Worm (Caenorhabditis elegans) whole organism, late embryonic: ENCODE data around the gene T05A7.11.

Experiments
- C38D4.7 ChIP-seq: fragments of 200-800 bp; sonication (Bioruptor generic); optimal IDR thresholded peaks from 2 replicates; lab custom pipeline; 2018; ENCODE audit warnings: mild to moderate bottlenecking, missing genetic modification characterization, moderate library complexity, missing compliant biosample characterization
- F13H6.1 ChIP-seq: sonication (generic microtip); optimal IDR thresholded peaks from 2 replicates; lab custom pipeline; 2016; ENCODE audit warnings: missing genetic modification characterization, missing compliant biosample characterization
- K02D7.2 ChIP-seq: sonication (generic microtip); optimal IDR thresholded peaks from 2 replicates; lab custom pipeline; 2017; ENCODE audit warnings: mild to moderate bottlenecking, missing genetic modification characterization, missing compliant biosample characterization
- K09A11.1 ChIP-seq: sonication (generic microtip); optimal IDR thresholded peaks from 2 replicates; lab custom pipeline; 2017; ENCODE audit warnings: antibody characterized with exemption, mild to moderate bottlenecking, missing genetic modification characterization, missing compliant biosample characterization; ENCODE audit not compliant: insufficient read depth
- Y22D7AL.16 ChIP-seq: sonication (generic microtip); optimal IDR thresholded peaks from 2 replicates; lab custom pipeline; 2016; ENCODE audit warnings: missing genetic modification characterization, missing compliant biosample characterization
- ama-1 ChIP-seq: fragments of 150-350 bp; optimal IDR thresholded peaks from 2 replicates; lab custom pipeline; 2014
- ceh-14 ChIP-seq: sonication (generic microtip); optimal IDR thresholded peaks from 2 replicates; lab custom pipeline; 2016; ENCODE audit warnings: missing genotype, missing genetic modification characterization, missing compliant biosample characterization
- ceh-22 ChIP-seq: sonication (generic microtip); optimal IDR thresholded peaks from 2 replicates; lab custom pipeline; 2017; ENCODE audit warnings: missing biosample characterization, missing genetic modification characterization
- ceh-34 ChIP-seq: sonication (generic microtip); optimal IDR thresholded peaks from 2 replicates; lab custom pipeline; 2016; ENCODE audit warnings: mild to moderate bottlenecking, missing genetic modification characterization, missing compliant biosample characterization
- ceh-45 ChIP-seq: fragments of 200-800 bp; sonication (Bioruptor generic); IDR thresholded peaks from 2 replicates; pipeline ENCODE4 v1.3.6; 2022; ENCODE audit warnings: missing genetic modification reagents, missing genetic modification characterization, missing compliant biosample characterization
- ceh-6 ChIP-seq: fragments of 200-800 bp; sonication (Bioruptor generic); optimal IDR thresholded peaks from 2 replicates; lab custom pipeline; 2018; ENCODE audit warnings: mild to moderate bottlenecking, missing genetic modification characterization, missing compliant biosample characterization
- che-1 ChIP-seq: sonication (generic microtip); optimal IDR thresholded peaks from 2 replicates; lab custom pipeline; 2016; ENCODE audit warnings: mild to moderate bottlenecking, missing genetic modification characterization, missing compliant biosample characterization
- dve-1 ChIP-seq: sonication (generic microtip); optimal IDR thresholded peaks from 2 replicates; lab custom pipeline; 2017; ENCODE audit warnings: antibody characterized with exemption, mild to moderate bottlenecking, missing genetic modification characterization, missing compliant biosample characterization
- elt-2 ChIP-seq: sonication (generic microtip); optimal IDR thresholded peaks from 2 replicates; lab custom pipeline; 2016; ENCODE audit warnings: missing genetic modification reagents, missing genetic modification characterization, missing compliant biosample characterization
- elt-4 ChIP-seq: sonication (generic microtip); optimal IDR thresholded peaks from 2 replicates; lab custom pipeline; 2016; ENCODE audit warnings: missing genetic modification characterization, missing compliant biosample characterization
- ets-4 ChIP-seq: sonication (generic microtip); optimal IDR thresholded peaks from 2 replicates; lab custom pipeline; 2016; ENCODE audit warnings: missing genetic modification characterization, missing compliant biosample characterization
- fax-1 ChIP-seq: sonication (generic microtip); optimal IDR thresholded peaks from 2 replicates; lab custom pipeline; 2016; ENCODE audit warnings: missing genotype, missing genetic modification characterization, missing compliant biosample characterization
- fkh-6 ChIP-seq: sonication (generic microtip); optimal IDR thresholded peaks from 2 replicates; lab custom pipeline; 2016; ENCODE audit warnings: missing genetic modification characterization, missing compliant biosample characterization
- hlh-13 ChIP-seq: fragments of 200-800 bp; sonication (Bioruptor generic); optimal IDR thresholded peaks from 2 replicates; lab custom pipeline; 2018; ENCODE audit warnings: mild to moderate bottlenecking, missing genetic modification characterization, missing compliant biosample characterization
- hlh-30 ChIP-seq: sonication (generic microtip); optimal IDR thresholded peaks from 2 replicates; lab custom pipeline; 2017; ENCODE audit warnings: antibody characterized with exemption, missing genetic modification characterization, missing compliant biosample characterization; ENCODE audit not compliant: insufficient read depth
- hlh-6 ChIP-seq: sonication (generic microtip); optimal IDR thresholded peaks from 2 replicates; lab custom pipeline; 2016; ENCODE audit warnings: missing genotype, missing genetic modification characterization, missing compliant biosample characterization
- hlh-8 ChIP-seq: sonication (generic microtip); optimal IDR thresholded peaks from 2 replicates; lab custom pipeline; 2016; ENCODE audit warnings: missing genotype, missing genetic modification characterization, missing compliant biosample characterization
- lim-6 ChIP-seq: sonication (generic microtip); optimal IDR thresholded peaks from 2 replicates; lab custom pipeline; 2016; ENCODE audit warnings: missing genetic modification characterization, missing compliant biosample characterization
- mec-3 ChIP-seq: sonication (generic microtip); optimal IDR thresholded peaks from 2 replicates; lab custom pipeline; 2016; ENCODE audit warnings: borderline replicate concordance, missing genetic modification characterization, missing compliant biosample characterization
- nfya-1 ChIP-seq: sonication (generic microtip); optimal IDR thresholded peaks from 2 replicates; lab custom pipeline; 2017; ENCODE audit warnings: missing genetic modification characterization, mild to moderate bottlenecking, missing compliant biosample characterization, antibody characterized with exemption, moderate library complexity
- nhr-232 ChIP-seq: sonication (generic microtip); optimal IDR thresholded peaks from 2 replicates; lab custom pipeline; 2016; ENCODE audit warnings: missing genetic modification characterization, missing compliant biosample characterization
- odd-2 ChIP-seq: sonication (generic microtip); optimal IDR thresholded peaks from 2 replicates; lab custom pipeline; 2017; ENCODE audit warnings: antibody characterized with exemption, mild to moderate bottlenecking, missing genetic modification characterization, missing compliant biosample characterization
- pax-1 ChIP-seq: fragments of 150-350 bp; optimal IDR thresholded peaks from 2 replicates; lab custom pipeline; 2014; ENCODE audit warnings: missing biosample characterization, missing genetic modification characterization
- pha-2 ChIP-seq: sonication (generic microtip); optimal IDR thresholded peaks from 2 replicates; lab custom pipeline; 2017; ENCODE audit warnings: mild to moderate bottlenecking, missing genetic modification characterization, missing compliant biosample characterization
- pqm-1 ChIP-seq: sonication (generic microtip); optimal IDR thresholded peaks from 2 replicates; lab custom pipeline; 2016; ENCODE audit warnings: missing genetic modification characterization, missing compliant biosample characterization
- pros-1 ChIP-seq: fragments of 150-350 bp; optimal IDR thresholded peaks from 2 replicates; lab custom pipeline; 2014; ENCODE audit warnings: missing biosample characterization, missing genetic modification reagents, missing genetic modification characterization
- rnt-1 ChIP-seq: sonication (generic microtip); optimal IDR thresholded peaks from 2 replicates; lab custom pipeline; 2016; ENCODE audit warnings: missing genetic modification characterization, missing compliant biosample characterization
- sdc-2 ChIP-seq: sonication (generic microtip); optimal IDR thresholded peaks from 2 replicates; lab custom pipeline; 2016; ENCODE audit warnings: missing genotype, missing genetic modification characterization, missing compliant biosample characterization
- sox-4 ChIP-seq: sonication (generic microtip); optimal IDR thresholded peaks from 2 replicates; lab custom pipeline; 2017; ENCODE audit warnings: mild to moderate bottlenecking, missing genetic modification characterization, inconsistent platforms, missing compliant biosample characterization
- syd-9 ChIP-seq: sonication (generic microtip); optimal IDR thresholded peaks from 2 replicates; lab custom pipeline; 2016; ENCODE audit warnings: mild to moderate bottlenecking, missing genetic modification characterization, moderate library complexity, missing compliant biosample characterization
- ttx-3 ChIP-seq: sonication (generic microtip); optimal IDR thresholded peaks from 2 replicates; lab custom pipeline; 2016; ENCODE audit warnings: missing genetic modification reagents, missing genetic modification characterization, missing compliant biosample characterization
- unc-3 ChIP-seq, 2 experiments: fragments of 200-800 bp in 1 of 2; sonication (Bioruptor generic) in 1 of 2; sonication (generic microtip) in 1 of 2; conservative IDR thresholded peaks in 1 of 2; optimal IDR thresholded peaks in 1 of 2; 2 replicates each; pipeline versions ENCODE4 v1.3.6 to Lab custom; 2016 to 2022; ENCODE audit warnings: missing compliant biosample characterization in 2 of 2, missing genetic modification characterization in 2 of 2, missing genetic modification reagents in 1 of 2
- unc-55 ChIP-seq: sonication (generic microtip); optimal IDR thresholded peaks from 2 replicates; lab custom pipeline; 2017; ENCODE audit warnings: missing biosample characterization, missing genetic modification reagents, missing genetic modification characterization
- unc-86 ChIP-seq: sonication (generic microtip); optimal IDR thresholded peaks from 2 replicates; lab custom pipeline; 2016; ENCODE audit warnings: missing genetic modification characterization, missing compliant biosample characterization
- zip-5 ChIP-seq: sonication (generic microtip); optimal IDR thresholded peaks from 2 replicates; lab custom pipeline; 2016; ENCODE audit warnings: missing genetic modification characterization, missing compliant biosample characterization
- ztf-16 ChIP-seq: sonication (generic microtip); optimal IDR thresholded peaks from 2 replicates; lab custom pipeline; 2017; ENCODE audit warnings: missing genetic modification characterization, missing compliant biosample characterization

The T05A7.11 gene

ce11 chrII:4684852-4685251 is 19.6 kb upstream of the T05A7.11 start:
- TF ChIP-seq pros-1 (tag; lab: Kevin White, UChicago) (no peak), K02D7.2 (tag; lab: Kevin White, UChicago) (no peak), ceh-6 (GFP tag; lab: Kevin White, UChicago) (no peak), ets-4 (tag; lab: Kevin White, UChicago) (no peak), che-1 (no peak), fkh-6 (no peak), pha-2 (tag; lab: Kevin White, UChicago) (no peak), ceh-45 (no peak), ama-1 (lab: Kevin White, UChicago) (no peak), elt-4 (tag; lab: Kevin White, UChicago) (no peak), nhr-232 (no peak), ceh-14 (tag; lab: Kevin White, UChicago) (no peak), elt-2 (tag; lab: Kevin White, UChicago) (no peak), mec-3 (tag; lab: Kevin White, UChicago) (no peak), C38D4.7 (no peak), dve-1 (tag; lab: Kevin White, UChicago) (no peak), unc-3 (GFP tag; conservative IDR thresholded peaks at IDR 0.05; lab: Robert Waterston, UW) (no peak), unc-3 (tag; optimal IDR thresholded peaks at IDR 0.05; lab: Kevin White, UChicago) (no peak), lim-6 (tag; lab: Kevin White, UChicago) (no peak)

- TF ChIP-seq hlh-13 (GFP tag; lab: Kevin White, UChicago) (no peak), syd-9 (tag; lab: Kevin White, UChicago) (no peak), F13H6.1 (tag; lab: Kevin White, UChicago) (no peak), unc-55 (GFP tag; lab: Kevin White, UChicago) (no peak), unc-86 (tag; lab: Kevin White, UChicago) (no peak), Y22D7AL.16 (tag; lab: Kevin White, UChicago) (no peak), nhr-232 (no peak), fkh-6 (no peak), ceh-22 (no peak), hlh-8 (tag; lab: Kevin White, UChicago) (no peak), fax-1 (tag; lab: Kevin White, UChicago) (no peak), ztf-16 (tag; lab: Kevin White, UChicago) (no peak), K09A11.1 (tag; lab: Kevin White, UChicago) (no peak), sdc-2 (no peak), pax-1 (no peak), elt-2 (tag; lab: Kevin White, UChicago) (no peak), rnt-1 (no peak), zip-5 (tag; lab: Kevin White, UChicago) (no peak), pqm-1 (tag; lab: Kevin White, UChicago) (no peak)
These were observed 18.4 kb upstream of the T05A7.11 start, which contains the start of gene sre-40 for ce11 chrII:4683693-4684092. sre-40 (minus strand) TSS chrII:4683793.

ce11 chrII:4681391-4681790 is 16.1 kb upstream of the T05A7.11 start, which contains the start of gene T05A7.7:
T05A7.7 (minus strand) TSS chrII:4681491.
- TF ChIP-seq sdc-2 (no peak), ttx-3 (tag; lab: Kevin White, UChicago) (no peak), unc-55 (GFP tag; lab: Kevin White, UChicago) (no peak), pha-2 (tag; lab: Kevin White, UChicago) (no peak), unc-3 (GFP tag; conservative IDR thresholded peaks at IDR 0.05; lab: Robert Waterston, UW) (no peak), unc-3 (tag; optimal IDR thresholded peaks at IDR 0.05; lab: Kevin White, UChicago) (no peak), dve-1 (tag; lab: Kevin White, UChicago) (no peak), nhr-232 (no peak), hlh-30 (tag; lab: Kevin White, UChicago) (no peak), sox-4 (no peak), hlh-6 (no peak), ceh-34 (no peak), nfya-1 (no peak), odd-2 (tag; lab: Kevin White, UChicago) (no peak)
- TF ChIP-seq, all 69 proteins: peak for 0
